Fruit fly (Drosophila melanogaster) Kc167 (cell line): ENCODE measurements around the gene Teh3.

Experiments
- Myc ChIP-seq: fragments of >200 bp; optimal IDR thresholded peaks from 2 replicates; lab custom pipeline; 2017; ENCODE audit warnings: missing external identifiers
- Sin3A ChIP-seq: fragments of >200 bp; optimal IDR thresholded peaks from 2 replicates; lab custom pipeline; 2018; ENCODE audit warnings: missing external identifiers
- psq ChIP-seq: fragments of >200 bp; optimal IDR thresholded peaks from 2 replicates; lab custom pipeline; 2017; ENCODE audit warnings: missing external identifiers
- ttk ChIP-seq: sonication (Bioruptor generic); optimal IDR thresholded peaks from 2 replicates; lab custom pipeline; 2017; ENCODE audit warnings: missing external identifiers

dm6 chr3L:4204867-4205266 is 20.4 kb upstream of the Teh3 start:
- TF ChIP-seq psq (lab: Kevin White, UChicago) (no peak), Myc (no peak), ttk (lab: Kevin White, UChicago) (no peak), Sin3A (lab: Kevin White, UChicago) (no peak)
